Worm (Caenorhabditis elegans) whole organism, L4 larva: Measurements from ENCODE around the gene ddn-3.

ENCODE experiments used
- F44E2.7 ChIP-seq: fragments of 200-800 bp; sonication (Bioruptor generic); IDR thresholded peaks from 2 replicates; pipeline ENCODE4 v2.1.2; 2022; ENCODE audit warnings: missing genetic modification characterization, missing compliant biosample characterization
- Y5F2A.4 ChIP-seq: fragments of 200-800 bp; sonication (Bioruptor generic); optimal IDR thresholded peaks from 2 replicates; lab custom pipeline; 2018; ENCODE audit warnings: mild to moderate bottlenecking, missing genetic modification characterization, missing compliant biosample characterization
- Y75B8A.6 ChIP-seq: fragments of 200-800 bp; sonication (Bioruptor generic); IDR thresholded peaks from 2 replicates; pipeline ENCODE4 v1.3.6; 2022; ENCODE audit warnings: missing genetic modification reagents, missing genetic modification characterization, missing compliant biosample characterization
- ceh-20 ChIP-seq: fragments of 200-800 bp; sonication (Bioruptor generic); IDR thresholded peaks from 2 replicates; pipeline ENCODE4 v1.3.6; 2022; ENCODE audit warnings: missing genetic modification reagents, missing genetic modification characterization, missing compliant biosample characterization
- ceh-82 ChIP-seq: sonication (generic microtip); optimal IDR thresholded peaks from 2 replicates; lab custom pipeline; 2017; ENCODE audit warnings: missing biosample characterization, missing genetic modification characterization
- daf-12 ChIP-seq: fragments of 150-350 bp; optimal IDR thresholded peaks from 2 replicates; lab custom pipeline; 2014; ENCODE audit warnings: missing biosample characterization, missing genetic modification reagents, missing genetic modification characterization
- daf-16 ChIP-seq, 3 experiments: sonication (generic microtip); optimal IDR thresholded peaks; 2 replicates each; lab custom pipeline; 2016 to 2017; ENCODE audit warnings: missing genetic modification characterization in 3 of 3, missing genetic modification reagents in 3 of 3, mild to moderate bottlenecking in 2 of 3, missing compliant biosample characterization in 2 of 3, missing biosample characterization in 1 of 3, moderate library complexity in 1 of 3
- daf-19 ChIP-seq: fragments of 200-800 bp; sonication (Bioruptor generic); conservative IDR thresholded peaks from 2 replicates; pipeline ENCODE4 v1.3.6; 2022; ENCODE audit warnings: missing genetic modification characterization, missing compliant biosample characterization
- dmd-6 ChIP-seq: fragments of 200-800 bp; sonication (Bioruptor generic); IDR thresholded peaks from 2 replicates; pipeline ENCODE4 v1.3.6; 2022; ENCODE audit warnings: missing genetic modification reagents, missing genetic modification characterization, missing compliant biosample characterization
- dve-1 ChIP-seq: sonication (generic microtip); optimal IDR thresholded peaks from 2 replicates; lab custom pipeline; 2017; ENCODE audit warnings: antibody characterized with exemption, mild to moderate bottlenecking, missing genetic modification characterization, missing compliant biosample characterization; ENCODE audit not compliant: insufficient read depth
- fos-1 ChIP-seq: fragments of 150-350 bp; optimal IDR thresholded peaks from 2 replicates; lab custom pipeline; 2014; ENCODE audit warnings: missing biosample characterization, missing genetic modification characterization
- gei-8 ChIP-seq: fragments of 200-800 bp; sonication (Bioruptor generic); optimal IDR thresholded peaks from 2 replicates; lab custom pipeline; 2018; ENCODE audit warnings: mild to moderate bottlenecking, missing genetic modification characterization, missing compliant biosample characterization
- hif-1 ChIP-seq, 2 experiments: sonication (generic microtip); optimal IDR thresholded peaks; 2 replicates each; lab custom pipeline; 2016 to 2017; ENCODE audit warnings: missing compliant biosample characterization in 2 of 2, missing genetic modification characterization in 2 of 2, missing genetic modification reagents in 2 of 2, missing genotype in 2 of 2, mild to moderate bottlenecking in 1 of 2
- hlh-11 ChIP-seq: fragments of 200-800 bp; sonication (Bioruptor generic); optimal IDR thresholded peaks from 2 replicates; lab custom pipeline; 2018; ENCODE audit warnings: mild to moderate bottlenecking, missing genetic modification characterization, missing compliant biosample characterization
- hmg-1.1 ChIP-seq: fragments of 200-800 bp; sonication (Bioruptor generic); IDR thresholded peaks from 2 replicates; pipeline ENCODE4 v1.3.6; 2022; ENCODE audit warnings: missing genetic modification reagents, missing genetic modification characterization, missing compliant biosample characterization
- lin-29 ChIP-seq: fragments of 200-800 bp; sonication (Bioruptor generic); IDR thresholded peaks from 2 replicates; pipeline ENCODE4 v1.3.6; 2022; ENCODE audit warnings: missing genetic modification reagents, missing genetic modification characterization, missing compliant biosample characterization
- lin-38 ChIP-seq: fragments of 200-800 bp; sonication (Bioruptor generic); IDR thresholded peaks from 2 replicates; pipeline ENCODE4 v1.3.6; 2022; ENCODE audit warnings: missing genetic modification reagents, missing genetic modification characterization, missing compliant biosample characterization
- lin-39 ChIP-seq: fragments of 150-350 bp; optimal IDR thresholded peaks from 2 replicates; lab custom pipeline; 2014; ENCODE audit warnings: missing biosample characterization, missing genetic modification reagents, missing genetic modification characterization
- lir-3 ChIP-seq: sonication (generic microtip); optimal IDR thresholded peaks from 2 replicates; lab custom pipeline; 2016; ENCODE audit warnings: mild to moderate bottlenecking, missing genetic modification characterization, missing compliant biosample characterization
- lsy-2 ChIP-seq, 2 experiments: fragments of 150-350 bp in 1 of 2; sonication (generic microtip) in 1 of 2; optimal IDR thresholded peaks; 2 replicates each; lab custom pipeline; 2014 to 2017; ENCODE audit warnings: missing biosample characterization in 2 of 2, missing genetic modification characterization in 2 of 2
- mep-1 ChIP-seq: fragments of 150-350 bp; sonication (generic microtip); optimal IDR thresholded peaks from 3 replicates; lab custom pipeline; 2014; ENCODE audit warnings: missing biosample characterization, missing genetic modification characterization
- mxl-3 ChIP-seq: fragments of 200-800 bp; sonication (Bioruptor generic); optimal IDR thresholded peaks from 2 replicates; lab custom pipeline; 2018; ENCODE audit warnings: mild to moderate bottlenecking, missing genetic modification characterization, missing compliant biosample characterization
- nhr-102 ChIP-seq: sonication (generic microtip); optimal IDR thresholded peaks from 2 replicates; lab custom pipeline; 2016; ENCODE audit warnings: mild to moderate bottlenecking, missing genetic modification characterization, moderate library complexity, missing compliant biosample characterization
- nhr-11 ChIP-seq: fragments of 150-350 bp; optimal IDR thresholded peaks from 2 replicates; lab custom pipeline; 2014; ENCODE audit warnings: missing biosample characterization, missing genetic modification characterization
- nhr-28 ChIP-seq: fragments of 150-350 bp; optimal IDR thresholded peaks from 2 replicates; lab custom pipeline; 2014; ENCODE audit warnings: missing biosample characterization, missing genetic modification characterization
- nhr-48 ChIP-seq: sonication (generic microtip); optimal IDR thresholded peaks from 2 replicates; lab custom pipeline; 2016; ENCODE audit warnings: mild to moderate bottlenecking, missing genetic modification characterization, missing compliant biosample characterization
- snpc-4 ChIP-seq: fragments of 150-350 bp; optimal IDR thresholded peaks from 2 replicates; lab custom pipeline; 2014; ENCODE audit warnings: missing biosample characterization, missing genetic modification characterization
- spr-1 ChIP-seq: sonication (generic microtip); optimal IDR thresholded peaks from 2 replicates; lab custom pipeline; 2016; ENCODE audit warnings: mild to moderate bottlenecking, missing genetic modification characterization, missing compliant biosample characterization
- tra-1 ChIP-seq: fragments of 200-800 bp; sonication (Bioruptor generic); IDR thresholded peaks from 2 replicates; pipeline ENCODE4 v1.3.6; 2022; ENCODE audit warnings: missing genetic modification reagents, missing genetic modification characterization, missing compliant biosample characterization
- unc-39 ChIP-seq: sonication (generic microtip); optimal IDR thresholded peaks from 2 replicates; lab custom pipeline; 2017; ENCODE audit warnings: missing biosample characterization, missing genetic modification characterization
- unc-62 ChIP-seq, 3 experiments: fragments of 150-350 bp in 1 of 3; sonication (generic microtip); optimal IDR thresholded peaks in 2 of 3; peaks in 1 of 3; 1 replicate in 1 of 3; 2 replicates in 2 of 3; lab custom pipeline; 2014 to 2017; ENCODE audit warnings: missing biosample characterization in 3 of 3, missing genetic modification characterization in 3 of 3, missing genetic modification reagents in 3 of 3, missing genotype in 1 of 3
- vab-7 ChIP-seq: fragments of 200-800 bp; sonication (Bioruptor generic); IDR thresholded peaks from 2 replicates; pipeline ENCODE4 v1.3.6; 2022; ENCODE audit warnings: missing genetic modification reagents, missing genetic modification characterization, missing compliant biosample characterization
- zfp-2 ChIP-seq: sonication (generic microtip); optimal IDR thresholded peaks from 2 replicates; lab custom pipeline; 2016; ENCODE audit warnings: mild to moderate bottlenecking, missing genetic modification characterization, missing compliant biosample characterization
- zfp-3 ChIP-seq: fragments of 200-800 bp; sonication (Bioruptor generic); conservative IDR thresholded peaks from 2 replicates; pipeline ENCODE4 v1.3.6; 2022; ENCODE audit warnings: missing genetic modification reagents, missing genetic modification characterization, missing compliant biosample characterization
- zip-2 ChIP-seq: fragments of 150-350 bp; optimal IDR thresholded peaks from 2 replicates; lab custom pipeline; 2014; ENCODE audit warnings: missing biosample characterization, missing genetic modification characterization

ddn-3 gene

DNA sequence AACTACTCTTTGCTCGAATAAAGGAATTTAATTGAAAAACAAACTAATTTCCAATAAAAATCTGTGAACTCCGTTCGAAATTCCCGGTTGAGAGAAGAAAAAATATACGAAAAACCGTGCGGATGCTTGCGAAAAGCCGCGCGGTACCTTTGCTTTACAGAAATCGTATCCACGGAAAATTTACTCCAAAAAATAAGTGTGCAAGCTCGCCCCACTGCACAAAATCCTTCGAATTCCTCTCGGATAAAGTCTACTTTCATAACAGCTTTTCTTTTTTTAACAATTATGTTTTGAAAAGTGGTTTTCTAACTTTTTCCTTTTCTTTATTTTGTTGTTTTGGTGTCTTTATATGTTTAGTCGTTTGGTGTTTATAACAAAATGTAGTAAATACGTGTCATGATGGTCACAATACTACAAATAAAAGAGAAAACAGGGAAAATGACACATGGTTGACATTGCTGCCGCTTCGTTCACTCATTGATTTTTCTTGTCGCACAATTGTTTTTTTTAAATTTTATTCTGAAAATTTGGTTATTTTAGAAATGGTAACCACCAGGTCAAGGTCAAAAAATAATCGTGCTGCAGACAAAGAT lies 36.3 kb upstream of the ddn-3 start, which contains the start of gene cept-2 (continued):
- TF ChIP-seq daf-12 (tag; lab: Kevin White, UChicago) (no peak), lin-38 (peak; percentile 99), nhr-28 (tag; lab: Kevin White, UChicago) (peak; percentile 88), daf-19 (GFP tag; lab: Robert Waterston, UW) (peak; percentile 71; the same call in 1 of the 2 replicates), zip-2 (tag; lab: Kevin White, UChicago) (peak; percentile 59), vab-7 (GFP tag; lab: Robert Waterston, UW) (peak; percentile 79), dmd-6 (GFP tag; lab: Robert Waterston, UW) (peak; percentile 73), mxl-3 (GFP tag; lab: Kevin White, UChicago) (peak; percentile 50), spr-1 (tag; lab: Kevin White, UChicago) (peak; percentile 76), ceh-20 (peak; percentile 88), fos-1 (tag; lab: Kevin White, UChicago) (no peak), hlh-11 (tag; lab: Kevin White, UChicago) (peak; percentile 85), hif-1 (tag; optimal IDR thresholded peaks at IDR 0.05; lab: Kevin White, UChicago) (peak in 1 of 2 experiments; percentile 85), lin-29 (0 out of 2 replicates have a peak, but pooled peaks have one; percentile 18), zfp-2 (tag; lab: Kevin White, UChicago) (peak; percentile 70)

DNA sequence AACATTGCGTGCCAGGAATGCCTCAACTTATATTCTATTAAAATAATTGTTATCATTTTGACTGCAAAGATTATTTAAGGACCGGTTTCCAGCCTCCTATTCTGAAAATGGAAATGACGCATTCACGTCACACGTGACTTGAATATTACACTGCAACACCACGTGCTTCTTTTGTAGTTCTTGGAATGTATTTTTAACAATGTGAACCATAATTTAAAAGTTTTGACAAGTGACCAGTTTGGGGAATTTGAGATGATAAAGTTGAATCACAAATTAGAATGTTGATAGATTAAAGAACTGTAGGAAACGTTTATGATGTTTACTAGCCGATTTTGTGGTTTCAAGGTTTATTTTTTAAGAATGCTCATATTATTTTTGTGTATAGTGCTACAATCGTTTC lies 30.7 kb upstream of the ddn-3 start, which contains the start of gene F47B8.10:
Gene F47B8.10 (plus strand): TSS at position 301 of the 400 bp plus-strand sequence.
- TF ChIP-seq lin-29 (no peak), unc-62 (GFP tag; optimal IDR thresholded peaks at IDR 0.05 in 1 of 2; lab: Kevin White, UChicago) (peak in 1 of 2 experiments; percentile 79), unc-62 (tag; optimal IDR thresholded peaks at IDR 0.05; lab: Kevin White, UChicago) (no peak)
- TF ChIP-seq, all 104 proteins: peak for 1

DNA sequence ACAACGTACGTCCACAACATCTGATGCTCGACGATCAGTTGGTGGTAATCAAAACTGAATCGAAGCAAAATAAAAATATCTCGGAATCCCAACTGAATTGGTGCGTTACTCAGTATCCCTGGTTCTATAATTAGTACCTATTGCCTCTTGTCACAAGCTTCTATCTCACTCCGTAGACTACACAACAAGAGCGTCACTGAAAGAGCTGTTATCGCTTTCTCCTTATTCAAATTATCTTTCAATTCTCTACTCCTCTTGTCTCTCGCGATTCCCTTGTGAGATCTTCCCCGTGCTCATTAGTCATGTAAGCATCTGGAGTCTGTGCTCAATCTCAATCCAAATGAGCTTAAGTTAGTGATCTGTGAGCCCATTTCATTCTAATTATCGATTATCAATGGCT lies 25.6 kb upstream of the ddn-3 start, which contains the start of gene srm-6:
Gene srm-6 (plus strand): TSS at position 301 of the 400 bp plus-strand sequence.
- TF ChIP-seq lir-3 (tag; lab: Kevin White, UChicago): no peak
- no peak for TF ChIP-seq ceh-82
- no peak for TF ChIP-seq Y5F2A.4 (GFP tag; lab: Kevin White, UChicago)
- TF ChIP-seq, all 104 proteins: peak for 0

DNA sequence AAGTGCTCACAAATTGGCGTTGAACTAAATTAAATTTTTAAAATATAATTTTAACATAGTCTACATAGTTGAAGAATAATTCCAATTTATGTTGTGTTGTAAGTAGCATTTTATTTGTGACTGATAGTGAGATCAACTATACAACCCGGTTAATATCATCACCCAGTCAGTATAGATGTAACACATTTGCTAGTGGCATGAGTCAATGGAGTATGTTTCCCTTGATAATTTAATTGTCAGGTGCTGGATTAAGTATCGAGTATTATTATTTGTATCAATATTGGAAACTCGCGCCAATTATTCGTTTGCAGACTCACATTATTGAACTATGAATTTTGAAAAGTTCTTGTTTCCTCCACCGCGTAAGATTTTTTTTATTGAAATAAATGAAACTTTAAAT lies 23.9 kb upstream of the ddn-3 start, which contains the start of gene srm-5:
Gene srm-5 (plus strand): TSS at position 301 of the 400 bp plus-strand sequence.
- no peak for TF ChIP-seq nhr-102 (tag; lab: Kevin White, UChicago)
- TF ChIP-seq F44E2.7: no peak
- no peak for TF ChIP-seq nhr-11 (tag; lab: Kevin White, UChicago)
- TF ChIP-seq dve-1 (tag; lab: Kevin White, UChicago): no peak
- TF ChIP-seq unc-39: no peak
- TF ChIP-seq zfp-3: no peak

DNA sequence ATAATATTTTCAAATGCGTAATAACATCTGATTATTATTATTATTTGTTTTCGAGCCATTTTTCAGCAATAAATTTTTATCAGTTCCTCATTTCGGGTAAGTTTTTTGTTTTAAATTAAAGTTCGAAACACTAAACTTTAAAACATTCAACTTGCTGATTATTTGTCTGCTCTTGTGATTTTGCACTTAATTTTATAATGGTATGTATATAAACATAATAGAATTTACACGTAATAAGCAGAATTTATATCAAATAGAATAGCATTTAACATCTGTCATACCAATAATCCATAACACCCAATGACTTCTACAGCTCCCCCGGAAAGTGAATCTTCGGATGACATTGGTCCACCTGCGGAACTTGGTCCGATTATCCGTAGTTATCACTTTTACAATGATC lies 22.1 kb upstream of the ddn-3 start, which contains the start of gene srm-4:
Gene srm-4 (plus strand): TSS at position 301 of the 400 bp plus-strand sequence.
- TF ChIP-seq Y75B8A.6 (no peak), snpc-4 (tag; lab: Kevin White, UChicago) (no peak), unc-39 (no peak), gei-8 (GFP tag; lab: Kevin White, UChicago) (no peak), lsy-2 (tag; optimal IDR thresholded peaks at IDR 0.05; lab: Kevin White, UChicago) (no peak), daf-16 (GFP tag; optimal IDR thresholded peaks at IDR 0.05; lab: Kevin White, UChicago) (no peak), daf-16 (tag; optimal IDR thresholded peaks at IDR 0.05; lab: Kevin White, UChicago) (no peak), spr-1 (tag; lab: Kevin White, UChicago) (no peak), hmg-1.1 (GFP tag; lab: Robert Waterston, UW) (no peak), dmd-6 (GFP tag; lab: Robert Waterston, UW) (no peak), lin-39 (tag; lab: Kevin White, UChicago) (no peak), tra-1 (GFP tag; lab: Robert Waterston, UW) (no peak), nhr-48 (tag; lab: Kevin White, UChicago) (no peak), mep-1 (tag; lab: Kevin White, UChicago) (no peak)
- TF ChIP-seq, all 104 proteins: peak for 0
